Fruit fly (Drosophila melanogaster) whole organism, adult: ENCODE measurements around the gene CG14995.

Source experiments
- CG11617 ChIP-seq: fragments of 200-800 bp; sonication (Bioruptor generic); optimal IDR thresholded peaks from 2 replicates; lab custom pipeline; 2017; ENCODE audit warnings: mild to moderate bottlenecking, missing biosample characterization, missing genetic modification reagents, missing genetic modification characterization
- CG12768 ChIP-seq: fragments of 200-800 bp; sonication (Bioruptor generic); optimal IDR thresholded peaks from 2 replicates; lab custom pipeline; 2017; ENCODE audit warnings: missing biosample characterization, missing genetic modification characterization, mild to moderate bottlenecking, moderate library complexity, missing genetic modification reagents
- CG14711 ChIP-seq: fragments of 200-800 bp; sonication (Bioruptor generic); optimal IDR thresholded peaks from 2 replicates; lab custom pipeline; 2018; ENCODE audit warnings: missing biosample characterization, mild to moderate bottlenecking, missing genetic modification characterization, moderate library complexity
- CG1620 ChIP-seq: fragments of 200-800 bp; sonication (Bioruptor generic); optimal IDR thresholded peaks from 2 replicates; lab custom pipeline; 2016; ENCODE audit warnings: missing biosample characterization, missing genetic modification characterization
- CG33017 ChIP-seq: fragments of 200-800 bp; sonication (Bioruptor generic); optimal IDR thresholded peaks from 2 replicates; lab custom pipeline; 2018; ENCODE audit warnings: missing biosample characterization, mild to moderate bottlenecking, missing genetic modification characterization, moderate library complexity
- CG5204 ChIP-seq: fragments of 200-800 bp; sonication (Bioruptor generic); optimal IDR thresholded peaks from 2 replicates; lab custom pipeline; 2016; ENCODE audit warnings: missing biosample characterization, missing genetic modification characterization
- CG7045 ChIP-seq: fragments of 200-800 bp; sonication (Bioruptor generic); optimal IDR thresholded peaks from 2 replicates; lab custom pipeline; 2017; ENCODE audit warnings: missing biosample characterization, mild to moderate bottlenecking, missing genetic modification characterization
- CG7101 ChIP-seq: fragments of 200-800 bp; sonication (Bioruptor generic); optimal IDR thresholded peaks from 2 replicates; lab custom pipeline; 2018; ENCODE audit warnings: missing biosample characterization, mild to moderate bottlenecking, missing genetic modification characterization, moderate library complexity
- Clk ChIP-seq: fragments of 200-800 bp; sonication (Bioruptor generic); optimal IDR thresholded peaks from 2 replicates; lab custom pipeline; 2017; ENCODE audit warnings: missing biosample characterization, missing genetic modification characterization
- Crg-1 ChIP-seq: fragments of 200-800 bp; sonication (Bioruptor generic); optimal IDR thresholded peaks from 2 replicates; lab custom pipeline; 2016; ENCODE audit warnings: missing biosample characterization, missing genetic modification characterization
- Hr96 ChIP-seq: fragments of 200-800 bp; sonication (Bioruptor generic); optimal IDR thresholded peaks from 2 replicates; lab custom pipeline; 2016; ENCODE audit warnings: missing biosample characterization, missing genetic modification characterization
- Mnt ChIP-seq: fragments of 200-800 bp; sonication (Bioruptor generic); optimal IDR thresholded peaks from 2 replicates; lab custom pipeline; 2016; ENCODE audit warnings: missing biosample characterization, mild to moderate bottlenecking, missing genetic modification characterization
- bab1 ChIP-seq: fragments of 200-800 bp; sonication (Bioruptor generic); optimal IDR thresholded peaks from 3 replicates; lab custom pipeline; 2019; ENCODE audit warnings: missing biosample characterization, mild to moderate bottlenecking, missing genetic modification characterization, moderate library complexity
- cic ChIP-seq: fragments of 200-800 bp; sonication (Bioruptor generic); optimal IDR thresholded peaks from 2 replicates; lab custom pipeline; 2017; ENCODE audit warnings: missing biosample characterization, mild to moderate bottlenecking, missing genetic modification characterization, moderate library complexity
- cnc ChIP-seq, 2 experiments: fragments of >200 bp; optimal IDR thresholded peaks; 2 replicates each; lab custom pipeline; 2017
- kay ChIP-seq: fragments of 200-800 bp; sonication (Bioruptor generic); peaks from one replicate; lab custom pipeline; 2016; ENCODE audit warnings: missing biosample characterization, missing genetic modification characterization, borderline replicate concordance
- ovo ChIP-seq: fragments of 200-800 bp; sonication (Bioruptor generic); optimal IDR thresholded peaks from 2 replicates; lab custom pipeline; 2016; ENCODE audit warnings: missing biosample characterization, missing genetic modification characterization
- pad ChIP-seq: fragments of 200-800 bp; sonication (Bioruptor generic); optimal IDR thresholded peaks from 3 replicates; lab custom pipeline; 2017; ENCODE audit warnings: missing biosample characterization, missing genetic modification characterization, mild to moderate bottlenecking, moderate library complexity, missing genetic modification reagents
- tj ChIP-seq: fragments of 200-800 bp; sonication (Bioruptor generic); optimal IDR thresholded peaks from 3 replicates; lab custom pipeline; 2017; ENCODE audit warnings: missing biosample characterization, mild to moderate bottlenecking, missing genetic modification characterization, moderate library complexity
- toe ChIP-seq: fragments of 200-800 bp; sonication (Bioruptor generic); optimal IDR thresholded peaks from 2 replicates; lab custom pipeline; 2016; ENCODE audit warnings: missing biosample characterization, missing genetic modification characterization

Gene CG14995

dm6 chr3L:4108072-4108843, 5.2 kb upstream of the CG14995 start, which contains the start of gene Ack:
TSS of gene Ack (plus strand) at chr3L:4108186.
- TF ChIP-seq CG7045 (no peak), CG7101 (tag; lab: Kevin White, UChicago) (no peak), Clk (GFP tag; lab: Kevin White, UChicago) (peak; percentile 32), toe (peak; percentile 16), Crg-1 (GFP tag; lab: Kevin White, UChicago) (no peak), cnc (optimal IDR thresholded peaks at IDR 0.05; lab: Kevin White, UChicago) (no peak), CG1620 (GFP tag; lab: Kevin White, UChicago) (no peak), CG12768 (GFP tag; lab: Kevin White, UChicago) (peak; percentile 45), Hr96 (GFP tag; lab: Kevin White, UChicago) (no peak), kay (GFP tag; lab: Kevin White, UChicago) (no peak), Mnt (GFP tag; lab: Kevin White, UChicago) (peak; percentile 79), cic (GFP tag; lab: Kevin White, UChicago) (peak; percentile 58), CG33017 (no peak), CG14711 (no peak), ovo (GFP tag; lab: Kevin White, UChicago) (no peak), bab1 (GFP tag; lab: Kevin White, UChicago) (peak; percentile 76), pad (GFP tag; lab: Kevin White, UChicago) (no peak), CG11617 (GFP tag; lab: Kevin White, UChicago) (peak; percentile 51), tj (peak; percentile 37), CG5204 (GFP tag; lab: Kevin White, UChicago) (no peak)

- no peak for TF ChIP-seq pad (GFP tag; lab: Kevin White, UChicago)
- TF ChIP-seq tj: no peak
- TF ChIP-seq Crg-1 (GFP tag; lab: Kevin White, UChicago): no peak
- TF ChIP-seq CG5204 (GFP tag; lab: Kevin White, UChicago): no peak
- TF ChIP-seq Hr96 (GFP tag; lab: Kevin White, UChicago): no peak
- TF ChIP-seq CG11617 (GFP tag; lab: Kevin White, UChicago): no peak
- TF ChIP-seq CG14711: no peak
- TF ChIP-seq cic (GFP tag; lab: Kevin White, UChicago): peak; percentile 72
- TF ChIP-seq bab1 (GFP tag; lab: Kevin White, UChicago): no peak
- TF ChIP-seq CG12768 (GFP tag; lab: Kevin White, UChicago): peak; percentile 35
- no peak for TF ChIP-seq ovo (GFP tag; lab: Kevin White, UChicago)
- no peak for TF ChIP-seq Clk (GFP tag; lab: Kevin White, UChicago)
- peak; percentile 94 for TF ChIP-seq kay (GFP tag; lab: Kevin White, UChicago)
- TF ChIP-seq CG1620 (GFP tag; lab: Kevin White, UChicago): no peak
Observed at dm6 chr3L:4107120-4107519, 4.1 kb upstream of the CG14995 start.

dm6 chr3L:4103258-4104247, 497 bp upstream of the CG14995 start, which contains the start of gene Fit1:
TSS of gene Fit1 (plus strand) at chr3L:4103564.
- no peak for TF ChIP-seq bab1 (GFP tag; lab: Kevin White, UChicago)
- peak; percentile 21 for TF ChIP-seq CG7045
- TF ChIP-seq ovo (GFP tag; lab: Kevin White, UChicago): peak; percentile 51
- peak; percentile 69 for TF ChIP-seq kay (GFP tag; lab: Kevin White, UChicago)
- no peak for TF ChIP-seq Clk (GFP tag; lab: Kevin White, UChicago)
- peak; percentile 85 for TF ChIP-seq CG12768 (GFP tag; lab: Kevin White, UChicago)
- TF ChIP-seq CG7101 (tag; lab: Kevin White, UChicago): no peak
- TF ChIP-seq CG14711: no peak
- TF ChIP-seq toe: no peak
- peak; percentile 22 for TF ChIP-seq Hr96 (GFP tag; lab: Kevin White, UChicago)
- TF ChIP-seq CG11617 (GFP tag; lab: Kevin White, UChicago): peak; percentile 60
- TF ChIP-seq CG33017: no peak
- TF ChIP-seq cic (GFP tag; lab: Kevin White, UChicago): peak; percentile 95
- TF ChIP-seq pad (GFP tag; lab: Kevin White, UChicago): peak; percentile 37
- peak; percentile 43 for TF ChIP-seq tj
- TF ChIP-seq Mnt (GFP tag; lab: Kevin White, UChicago): peak; percentile 76
- TF ChIP-seq CG1620 (GFP tag; lab: Kevin White, UChicago): no peak
- no peak for TF ChIP-seq CG5204 (GFP tag; lab: Kevin White, UChicago)
- peak; percentile 47 for TF ChIP-seq Crg-1 (GFP tag; lab: Kevin White, UChicago)
- TF ChIP-seq cnc (optimal IDR thresholded peaks at IDR 0.05; lab: Kevin White, UChicago): no peak

dm6 chr3L:4099194-4099593, 3.9 kb downstream of the CG14995 start:
- TF ChIP-seq Mnt (GFP tag; lab: Kevin White, UChicago): no peak
- TF ChIP-seq cic (GFP tag; lab: Kevin White, UChicago): peak; percentile 92

dm6 chr3L:4096546-4096945, 6.5 kb downstream of the CG14995 start:
- TF ChIP-seq Mnt (GFP tag; lab: Kevin White, UChicago): no peak
- TF ChIP-seq bab1 (GFP tag; lab: Kevin White, UChicago): no peak
- no peak for TF ChIP-seq CG1620 (GFP tag; lab: Kevin White, UChicago)
- TF ChIP-seq CG12768 (GFP tag; lab: Kevin White, UChicago): no peak
- TF ChIP-seq pad (GFP tag; lab: Kevin White, UChicago): no peak
